Worm (Caenorhabditis elegans) whole organism, L4 larva: ENCODE measurements around the gene pfk-1.2.

Source experiments
- D1046.2 ChIP-seq: fragments of 200-800 bp; sonication (Bioruptor generic); IDR thresholded peaks from 2 replicates; pipeline ENCODE4 v1.3.6; 2022; ENCODE audit warnings: missing genetic modification characterization, missing compliant biosample characterization
- F26F4.8 ChIP-seq: fragments of 200-800 bp; sonication (Bioruptor generic); conservative IDR thresholded peaks from 2 replicates; pipeline ENCODE4 v1.3.6; 2022; ENCODE audit warnings: missing genetic modification characterization, missing compliant biosample characterization
- F37D6.2 ChIP-seq: sonication (generic microtip); optimal IDR thresholded peaks from 2 replicates; lab custom pipeline; 2016; ENCODE audit warnings: mild to moderate bottlenecking, missing genetic modification characterization, missing compliant biosample characterization
- R02D3.7 ChIP-seq: fragments of 150-350 bp; sonication (generic microtip); optimal IDR thresholded peaks from 3 replicates; lab custom pipeline; 2014; ENCODE audit warnings: missing biosample characterization, missing genetic modification characterization
- T20F7.1 ChIP-seq: fragments of 200-800 bp; sonication (Bioruptor generic); optimal IDR thresholded peaks from 2 replicates; lab custom pipeline; 2018; ENCODE audit warnings: mild to moderate bottlenecking, missing genetic modification characterization, missing compliant biosample characterization
- T26A8.4 ChIP-seq: fragments of 200-800 bp; sonication (Bioruptor generic); IDR thresholded peaks from 2 replicates; pipeline ENCODE4 v1.3.6; 2022; ENCODE audit warnings: missing genetic modification characterization, missing compliant biosample characterization
- Y105C5A.15 ChIP-seq: fragments of 200-800 bp; sonication (Bioruptor generic); IDR thresholded peaks from 2 replicates; pipeline ENCODE4 v1.3.6; 2022; ENCODE audit warnings: missing genetic modification characterization, missing compliant biosample characterization
- Y5F2A.4 ChIP-seq: fragments of 200-800 bp; sonication (Bioruptor generic); optimal IDR thresholded peaks from 2 replicates; lab custom pipeline; 2018; ENCODE audit warnings: mild to moderate bottlenecking, missing genetic modification characterization, missing compliant biosample characterization
- Y75B8A.6 ChIP-seq: fragments of 200-800 bp; sonication (Bioruptor generic); IDR thresholded peaks from 2 replicates; pipeline ENCODE4 v1.3.6; 2022; ENCODE audit warnings: missing genetic modification reagents, missing genetic modification characterization, missing compliant biosample characterization
- aly-2 ChIP-seq: sonication (generic microtip); optimal IDR thresholded peaks from 2 replicates; lab custom pipeline; 2018; ENCODE audit warnings: missing biosample characterization, missing genetic modification characterization
- attf-4 ChIP-seq: sonication (generic microtip); optimal IDR thresholded peaks from 3 replicates; lab custom pipeline; 2017; ENCODE audit warnings: missing biosample characterization, missing genetic modification characterization
- ceh-28 ChIP-seq: fragments of 150-350 bp; optimal IDR thresholded peaks from 2 replicates; lab custom pipeline; 2014; ENCODE audit warnings: missing biosample characterization, missing genetic modification reagents, missing genetic modification characterization
- ceh-44 ChIP-seq: fragments of 200-800 bp; sonication (Bioruptor generic); IDR thresholded peaks from 2 replicates; pipeline ENCODE4 v1.3.6; 2022; ENCODE audit warnings: missing genetic modification reagents, missing genetic modification characterization, missing compliant biosample characterization
- ceh-62 ChIP-seq: sonication (generic microtip); optimal IDR thresholded peaks from 2 replicates; lab custom pipeline; 2017; ENCODE audit warnings: missing biosample characterization, missing genetic modification characterization
- ces-1 ChIP-seq: fragments of 150-350 bp; sonication (generic microtip); optimal IDR thresholded peaks from 4 replicates; lab custom pipeline; 2014; ENCODE audit warnings: missing biosample characterization, missing genetic modification reagents, missing genetic modification characterization
- ctbp-1 ChIP-seq: fragments of 200-800 bp; sonication (Bioruptor generic); IDR thresholded peaks from 2 replicates; pipeline ENCODE4 v1.3.6; 2022; ENCODE audit warnings: missing genetic modification reagents, missing genetic modification characterization, missing compliant biosample characterization
- daf-12 ChIP-seq: fragments of 150-350 bp; optimal IDR thresholded peaks from 2 replicates; lab custom pipeline; 2014; ENCODE audit warnings: missing biosample characterization, missing genetic modification reagents, missing genetic modification characterization
- daf-16 ChIP-seq, 3 experiments: sonication (generic microtip); optimal IDR thresholded peaks; 2 replicates each; lab custom pipeline; 2016 to 2017; ENCODE audit warnings: missing genetic modification characterization in 3 of 3, missing genetic modification reagents in 3 of 3, mild to moderate bottlenecking in 2 of 3, missing compliant biosample characterization in 2 of 3, missing biosample characterization in 1 of 3, moderate library complexity in 1 of 3
- daf-8 ChIP-seq: fragments of 200-800 bp; sonication (Bioruptor generic); IDR thresholded peaks from 2 replicates; pipeline ENCODE4 v1.3.6; 2022; ENCODE audit warnings: missing genetic modification characterization, missing compliant biosample characterization
- dmd-6 ChIP-seq: fragments of 200-800 bp; sonication (Bioruptor generic); IDR thresholded peaks from 2 replicates; pipeline ENCODE4 v1.3.6; 2022; ENCODE audit warnings: missing genetic modification reagents, missing genetic modification characterization, missing compliant biosample characterization
- dmd-8 ChIP-seq: fragments of 200-800 bp; sonication (Bioruptor generic); IDR thresholded peaks from 2 replicates; pipeline ENCODE4 v1.3.6; 2022; ENCODE audit warnings: missing genetic modification characterization, missing compliant biosample characterization
- dmd-9 ChIP-seq: fragments of 200-800 bp; sonication (Bioruptor generic); IDR thresholded peaks from 2 replicates; pipeline ENCODE4 v1.3.6; 2022; ENCODE audit warnings: missing genetic modification reagents, missing genetic modification characterization, missing compliant biosample characterization
- dpl-1 ChIP-seq: fragments of 150-350 bp; optimal IDR thresholded peaks from 2 replicates; lab custom pipeline; 2014; ENCODE audit warnings: missing biosample characterization, missing genetic modification reagents, missing genetic modification characterization
- egl-27 ChIP-seq: sonication (generic microtip); optimal IDR thresholded peaks from 3 replicates; lab custom pipeline; 2017; ENCODE audit warnings: missing biosample characterization, missing genetic modification reagents, missing genetic modification characterization
- fkh-10 ChIP-seq: fragments of 150-350 bp; optimal IDR thresholded peaks from 2 replicates; lab custom pipeline; 2014; ENCODE audit warnings: missing biosample characterization, missing genetic modification reagents, missing genetic modification characterization
- fos-1 ChIP-seq: fragments of 150-350 bp; optimal IDR thresholded peaks from 2 replicates; lab custom pipeline; 2014; ENCODE audit warnings: missing biosample characterization, missing genetic modification characterization
- gei-8 ChIP-seq: fragments of 200-800 bp; sonication (Bioruptor generic); optimal IDR thresholded peaks from 2 replicates; lab custom pipeline; 2018; ENCODE audit warnings: mild to moderate bottlenecking, missing genetic modification characterization, missing compliant biosample characterization
- jun-1 ChIP-seq: fragments of 150-350 bp; optimal IDR thresholded peaks from 2 replicates; lab custom pipeline; 2014; ENCODE audit warnings: missing biosample characterization, missing genetic modification reagents, missing genetic modification characterization
- lin-13 ChIP-seq: fragments of 150-350 bp; optimal IDR thresholded peaks from 2 replicates; lab custom pipeline; 2014; ENCODE audit warnings: missing biosample characterization, missing genetic modification reagents, missing genetic modification characterization
- lin-38 ChIP-seq: fragments of 200-800 bp; sonication (Bioruptor generic); IDR thresholded peaks from 2 replicates; pipeline ENCODE4 v1.3.6; 2022; ENCODE audit warnings: missing genetic modification reagents, missing genetic modification characterization, missing compliant biosample characterization
- lir-3 ChIP-seq: sonication (generic microtip); optimal IDR thresholded peaks from 2 replicates; lab custom pipeline; 2016; ENCODE audit warnings: mild to moderate bottlenecking, missing genetic modification characterization, missing compliant biosample characterization
- lsy-2 ChIP-seq, 2 experiments: fragments of 150-350 bp in 1 of 2; sonication (generic microtip) in 1 of 2; optimal IDR thresholded peaks; 2 replicates each; lab custom pipeline; 2014 to 2017; ENCODE audit warnings: missing biosample characterization in 2 of 2, missing genetic modification characterization in 2 of 2
- madf-5 ChIP-seq, 2 experiments: fragments of 200-800 bp; sonication (Bioruptor generic); IDR thresholded peaks; 2 replicates each; pipeline ENCODE4 v1.3.6; 2022; ENCODE audit warnings: missing compliant biosample characterization in 2 of 2, missing genetic modification characterization in 2 of 2
- madf-9 ChIP-seq: fragments of 200-800 bp; sonication (Bioruptor generic); conservative IDR thresholded peaks from 2 replicates; pipeline ENCODE4 v1.3.6; 2022; ENCODE audit warnings: missing genetic modification reagents, missing genetic modification characterization, missing compliant biosample characterization
- mxl-3 ChIP-seq: fragments of 200-800 bp; sonication (Bioruptor generic); optimal IDR thresholded peaks from 2 replicates; lab custom pipeline; 2018; ENCODE audit warnings: mild to moderate bottlenecking, missing genetic modification characterization, missing compliant biosample characterization
- nhr-10 ChIP-seq: fragments of 150-350 bp; optimal IDR thresholded peaks from 2 replicates; lab custom pipeline; 2014; ENCODE audit warnings: missing biosample characterization, missing genetic modification characterization
- nhr-102 ChIP-seq: sonication (generic microtip); optimal IDR thresholded peaks from 2 replicates; lab custom pipeline; 2016; ENCODE audit warnings: mild to moderate bottlenecking, missing genetic modification characterization, moderate library complexity, missing compliant biosample characterization
- nhr-28 ChIP-seq: fragments of 150-350 bp; optimal IDR thresholded peaks from 2 replicates; lab custom pipeline; 2014; ENCODE audit warnings: missing biosample characterization, missing genetic modification characterization
- nhr-48 ChIP-seq: sonication (generic microtip); optimal IDR thresholded peaks from 2 replicates; lab custom pipeline; 2016; ENCODE audit warnings: mild to moderate bottlenecking, missing genetic modification characterization, missing compliant biosample characterization
- nhr-6 ChIP-seq: fragments of 150-350 bp; optimal IDR thresholded peaks from 2 replicates; lab custom pipeline; 2014; ENCODE audit warnings: missing biosample characterization, missing genetic modification characterization
- nhr-76 ChIP-seq: fragments of 150-350 bp; optimal IDR thresholded peaks from 2 replicates; lab custom pipeline; 2014; ENCODE audit warnings: missing biosample characterization, missing genetic modification characterization
- nhr-77 ChIP-seq: fragments of 150-350 bp; optimal IDR thresholded peaks from 2 replicates; lab custom pipeline; 2014; ENCODE audit warnings: missing biosample characterization, missing genetic modification characterization
- pha-4 ChIP-seq, 2 experiments: fragments of 150-350 bp in 1 of 2; fragments of 200-800 bp in 1 of 2; sonication (Bioruptor generic) in 1 of 2; IDR thresholded peaks in 1 of 2; optimal IDR thresholded peaks in 1 of 2; 2 replicates each; pipeline versions ENCODE4 v1.3.6 to Lab custom; 2014 to 2022; ENCODE audit warnings: missing genetic modification characterization in 2 of 2, missing genetic modification reagents in 2 of 2, missing biosample characterization in 1 of 2, missing compliant biosample characterization in 1 of 2
- rbr-2 ChIP-seq: sonication (generic microtip); optimal IDR thresholded peaks from 2 replicates; lab custom pipeline; 2016; ENCODE audit warnings: missing genotype, missing genetic modification characterization, missing compliant biosample characterization
- saeg-2 ChIP-seq: fragments of 200-800 bp; sonication (Bioruptor generic); IDR thresholded peaks from 2 replicates; pipeline ENCODE4 v1.3.6; 2022; ENCODE audit warnings: missing genetic modification reagents, missing genetic modification characterization, missing compliant biosample characterization
- skn-1 ChIP-seq: fragments of 150-350 bp; optimal IDR thresholded peaks from 2 replicates; lab custom pipeline; 2014; ENCODE audit warnings: missing biosample characterization, missing genetic modification characterization
- spr-3 ChIP-seq: fragments of 200-800 bp; sonication (Bioruptor generic); optimal IDR thresholded peaks from 2 replicates; lab custom pipeline; 2018; ENCODE audit warnings: mild to moderate bottlenecking, missing genetic modification characterization, missing compliant biosample characterization
- unc-130 ChIP-seq: sonication (generic microtip); optimal IDR thresholded peaks from 2 replicates; lab custom pipeline; 2016; ENCODE audit warnings: missing genetic modification reagents, missing genetic modification characterization, missing compliant biosample characterization
- unc-39 ChIP-seq: sonication (generic microtip); optimal IDR thresholded peaks from 2 replicates; lab custom pipeline; 2017; ENCODE audit warnings: missing biosample characterization, missing genetic modification characterization
- unc-62 ChIP-seq, 3 experiments: fragments of 150-350 bp in 1 of 3; sonication (generic microtip); optimal IDR thresholded peaks in 2 of 3; peaks in 1 of 3; 1 replicate in 1 of 3; 2 replicates in 2 of 3; lab custom pipeline; 2014 to 2017; ENCODE audit warnings: missing biosample characterization in 3 of 3, missing genetic modification characterization in 3 of 3, missing genetic modification reagents in 3 of 3, missing genotype in 1 of 3
- zfp-2 ChIP-seq: sonication (generic microtip); optimal IDR thresholded peaks from 2 replicates; lab custom pipeline; 2016; ENCODE audit warnings: mild to moderate bottlenecking, missing genetic modification characterization, missing compliant biosample characterization
- zip-2 ChIP-seq: fragments of 150-350 bp; optimal IDR thresholded peaks from 2 replicates; lab custom pipeline; 2014; ENCODE audit warnings: missing biosample characterization, missing genetic modification characterization

The pfk-1.2 gene

DNA sequence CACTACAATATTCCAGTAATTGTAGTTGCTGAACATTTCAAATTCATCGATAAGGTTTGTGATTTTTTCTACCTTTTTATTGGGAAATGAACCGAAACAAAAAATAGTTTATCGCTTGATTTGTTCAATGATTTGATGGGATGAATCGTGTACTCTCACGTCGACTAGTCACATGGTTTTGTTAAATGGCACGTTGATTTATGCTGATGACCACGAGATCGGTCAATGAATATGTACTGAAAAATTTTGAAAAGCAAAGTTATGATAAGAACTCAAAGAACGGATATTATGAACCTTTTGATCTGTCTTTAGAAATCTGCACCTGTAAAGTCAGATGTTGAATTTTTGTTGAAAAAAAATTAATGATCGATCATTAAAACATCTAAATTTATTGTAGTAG lies 15.3 kb upstream of the pfk-1.2 start (continued):
- no peak for TF ChIP-seq Y105C5A.15 (GFP tag; lab: Robert Waterston, UW)
- no peak for TF ChIP-seq saeg-2
- TF ChIP-seq zip-2 (tag; lab: Kevin White, UChicago) = no peak
- peak in 1 of 2 experiments; percentile 52 for TF ChIP-seq lsy-2 (tag; optimal IDR thresholded peaks at IDR 0.05; lab: Kevin White, UChicago)
- TF ChIP-seq jun-1 (tag; lab: Kevin White, UChicago) = no peak
- TF ChIP-seq daf-8 (GFP tag; lab: Robert Waterston, UW) = no peak
- TF ChIP-seq egl-27 (tag; lab: Kevin White, UChicago) = no peak
- no peak for TF ChIP-seq attf-4 (tag; lab: Kevin White, UChicago)
- TF ChIP-seq F37D6.2 = no peak
- TF ChIP-seq nhr-77 (tag; lab: Kevin White, UChicago) = peak; percentile 34
- no peak for TF ChIP-seq daf-16 (GFP tag; optimal IDR thresholded peaks at IDR 0.05; lab: Kevin White, UChicago)
- TF ChIP-seq daf-16 (tag; optimal IDR thresholded peaks at IDR 0.05; lab: Kevin White, UChicago) = no peak
- peak; percentile 3 for TF ChIP-seq T20F7.1 (GFP tag; lab: Kevin White, UChicago)
- TF ChIP-seq nhr-76 (tag; lab: Kevin White, UChicago) = peak; percentile 12
- TF ChIP-seq Y75B8A.6 (GFP tag; lab: Robert Waterston, UW) = no peak
- no peak for TF ChIP-seq gei-8 (GFP tag; lab: Kevin White, UChicago)
- no peak for TF ChIP-seq Y5F2A.4 (GFP tag; lab: Kevin White, UChicago)
- no peak for TF ChIP-seq ceh-44 (GFP tag; lab: Robert Waterston, UW)
- TF ChIP-seq dpl-1 = no peak
- TF ChIP-seq ceh-62 = no peak
- TF ChIP-seq lin-13 (GFP tag; lab: Kevin White, UChicago) = no peak
- TF ChIP-seq skn-1 (tag; lab: Kevin White, UChicago) = no peak
- TF ChIP-seq D1046.2 (GFP tag; lab: Robert Waterston, UW) = no peak
- TF ChIP-seq lir-3 (tag; lab: Kevin White, UChicago) = no peak
- TF ChIP-seq T26A8.4 (GFP tag; lab: Robert Waterston, UW) = no peak
- TF ChIP-seq zfp-2 = no peak
- no peak for TF ChIP-seq fkh-10 (GFP tag; lab: Kevin White, UChicago)
- no peak for TF ChIP-seq rbr-2 (tag; lab: Kevin White, UChicago)
- TF ChIP-seq ces-1 (GFP tag; lab: Kevin White, UChicago) = no peak
- no peak for TF ChIP-seq madf-5 (GFP tag; IDR thresholded peaks at IDR 0.05; lab: Robert Waterston, UW)
- no peak for TF ChIP-seq fos-1 (tag; lab: Kevin White, UChicago)
- TF ChIP-seq dmd-6 (GFP tag; lab: Robert Waterston, UW) = peak; percentile 84
- no peak for TF ChIP-seq aly-2 (tag; lab: Kevin White, UChicago)
- TF ChIP-seq nhr-6 (tag; lab: Kevin White, UChicago) = peak; percentile 46
- no peak for TF ChIP-seq R02D3.7
- peak; percentile 97 for TF ChIP-seq nhr-28
- TF ChIP-seq pha-4 (GFP tag; IDR thresholded peaks at IDR 0.05; lab: Robert Waterston, UW) = no peak
- TF ChIP-seq pha-4 (tag; optimal IDR thresholded peaks at IDR 0.05; lab: Kevin White, UChicago) = no peak
- TF ChIP-seq nhr-48 (tag; lab: Kevin White, UChicago) = peak; percentile 49
- peak in 1 of 2 experiments; percentile 99 for TF ChIP-seq unc-62 (GFP tag; optimal IDR thresholded peaks at IDR 0.05 in 1 of 2; lab: Kevin White, UChicago)
- no peak for TF ChIP-seq unc-62 (tag; optimal IDR thresholded peaks at IDR 0.05; lab: Kevin White, UChicago)
- TF ChIP-seq nhr-10 (tag; lab: Kevin White, UChicago) = no peak
- no peak for TF ChIP-seq unc-130 (GFP tag; lab: Kevin White, UChicago)
- no peak for TF ChIP-seq unc-39 (tag; lab: Kevin White, UChicago)
- no peak for TF ChIP-seq nhr-102
- TF ChIP-seq lin-38 (GFP tag; lab: Robert Waterston, UW) = no peak
- TF ChIP-seq F26F4.8 (GFP tag; lab: Robert Waterston, UW) = no peak
- TF ChIP-seq dmd-8 (GFP tag; lab: Robert Waterston, UW) = no peak
- TF ChIP-seq dmd-9 (GFP tag; lab: Robert Waterston, UW) = no peak
- TF ChIP-seq ctbp-1 (GFP tag; lab: Robert Waterston, UW) = no peak
- TF ChIP-seq daf-12 (tag; lab: Kevin White, UChicago) = no peak
- no peak for TF ChIP-seq ceh-28 (tag; lab: Kevin White, UChicago)
- peak; percentile 69 for TF ChIP-seq mxl-3
- no peak for TF ChIP-seq spr-3 (GFP tag; lab: Kevin White, UChicago)
- no peak for TF ChIP-seq madf-9
